Fruit fly (Drosophila melanogaster): ENCODE results near the gene CG5854.

The CG5854 gene

dm6 chr3R:23924200-23924599 is 9.5 kb upstream of the CG5854 start, which contains the start of gene Ndc1 (continued):
- no peak for TF ChIP-seq Fer2 (tag; optimal IDR thresholded peaks at IDR 0.05)
- TF ChIP-seq HLH54F (GFP tag; optimal IDR thresholded peaks at IDR 0.05) = no peak
- TF ChIP-seq ash1 (GFP tag; optimal IDR thresholded peaks at IDR 0.05) = no peak
- TF ChIP-seq Bdp1 (GFP tag; optimal IDR thresholded peaks at IDR 0.05) = no peak
- no peak for TF ChIP-seq CG31365 (tag; optimal IDR thresholded peaks at IDR 0.05)
- no peak for TF ChIP-seq Hr78 (GFP tag; optimal IDR thresholded peaks at IDR 0.05)
- no peak for TF ChIP-seq CG17829 (tag; optimal IDR thresholded peaks at IDR 0.05)
- TF ChIP-seq Elba2 (GFP tag; optimal IDR thresholded peaks at IDR 0.05) = no peak
- TF ChIP-seq CG11085 (GFP tag; IDR thresholded peaks at IDR 0.05) = no peak
- peak; percentile 79 for TF ChIP-seq CG9797 (GFP tag; optimal IDR thresholded peaks at IDR 0.05)
- no peak for TF ChIP-seq CG6254 (GFP tag; optimal IDR thresholded peaks at IDR 0.05)
- TF ChIP-seq CG2889 (GFP tag; IDR thresholded peaks at IDR 0.05) = no peak
- no peak for TF ChIP-seq CG1024 (GFP tag; IDR thresholded peaks at IDR 0.05)
- no peak for TF ChIP-seq Trl (optimal IDR thresholded peaks at IDR 0.05)
- TF ChIP-seq Trl (GFP tag; optimal IDR thresholded peaks at IDR 0.05) = no peak
- no peak for TF ChIP-seq CHES-1-like (GFP tag; optimal IDR thresholded peaks at IDR 0.05)
- TF ChIP-seq knrl (GFP tag; IDR thresholded peaks at IDR 0.05; ENCODE audit: partially characterized antibody) = no peak
- no peak for TF ChIP-seq vfl (GFP tag; optimal IDR thresholded peaks at IDR 0.05)
- TF ChIP-seq ap (GFP tag; IDR thresholded peaks at IDR 0.05) = no peak
- no peak for TF ChIP-seq scrt (GFP tag; optimal IDR thresholded peaks at IDR 0.05)
- no peak for TF ChIP-seq Hr51 (GFP tag; optimal IDR thresholded peaks at IDR 0.05)
- no peak for TF ChIP-seq Med (GFP tag)
- no peak for TF ChIP-seq klu (GFP tag; IDR thresholded peaks at IDR 0.05)
- TF ChIP-seq corto (GFP tag; optimal IDR thresholded peaks at IDR 0.05) = no peak
- TF ChIP-seq crol (GFP tag; IDR thresholded peaks at IDR 0.05) = no peak
- TF ChIP-seq ci (GFP tag; IDR thresholded peaks at IDR 0.05) = no peak
- no peak for TF ChIP-seq jigr1 (GFP tag; IDR thresholded peaks at IDR 0.05)
- no peak for TF ChIP-seq sisA (GFP tag; IDR thresholded peaks at IDR 0.05)
- peak; percentile 16; the same call in 1 of the 2 replicates for TF ChIP-seq sna (GFP tag; IDR thresholded peaks at IDR 0.05; ENCODE audit: partially characterized antibody)
- TF ChIP-seq hbn (GFP tag; IDR thresholded peaks at IDR 0.05; ENCODE audit: partially characterized antibody) = peak; percentile 36; the same call in 1 of the 2 replicates
- no peak for TF ChIP-seq jing (GFP tag; optimal IDR thresholded peaks at IDR 0.05)
- TF ChIP-seq CG6854 (GFP tag; optimal IDR thresholded peaks at IDR 0.05) = no peak
- TF ChIP-seq CG3407 (GFP tag; optimal IDR thresholded peaks at IDR 0.05) = no peak
- peak; percentile 49 for TF ChIP-seq BEAF-32 (GFP tag; optimal IDR thresholded peaks at IDR 0.05)
- no peak for TF ChIP-seq seq (GFP tag; IDR thresholded peaks at IDR 0.05)
- TF ChIP-seq ranshi (GFP tag; IDR thresholded peaks at IDR 0.05) = no peak
- TF ChIP-seq CG4617 (GFP tag; optimal IDR thresholded peaks at IDR 0.05; ENCODE audit: borderline replicate concordance) = no peak
- TF ChIP-seq pnt (GFP tag; optimal IDR thresholded peaks at IDR 0.05) = no peak
- TF ChIP-seq HmgZ (tag; optimal IDR thresholded peaks at IDR 0.05) = no peak
- peak; percentile 72 for TF ChIP-seq CG13287 (GFP tag; IDR thresholded peaks at IDR 0.05; ENCODE audit: partially characterized antibody)
- TF ChIP-seq CG7839 (tag; optimal IDR thresholded peaks at IDR 0.05) = no peak
- no peak for TF ChIP-seq GATAe (GFP tag; conservative IDR thresholded peaks at IDR 0.05)
- TF ChIP-seq HmgD (GFP tag; optimal IDR thresholded peaks at IDR 0.05) = no peak
- TF ChIP-seq CG7963 (GFP tag; IDR thresholded peaks at IDR 0.05; ENCODE audit: partially characterized antibody) = no peak
- peak; percentile 71 for TF ChIP-seq Dref (GFP tag; IDR thresholded peaks at IDR 0.05)
- TF ChIP-seq fru (optimal IDR thresholded peaks at IDR 0.05) = no peak
- no peak for TF ChIP-seq lab (GFP tag; optimal IDR thresholded peaks at IDR 0.05)
- TF ChIP-seq Ssrp (tag; optimal IDR thresholded peaks at IDR 0.05) = no peak
- TF ChIP-seq wek (GFP tag; optimal IDR thresholded peaks at IDR 0.05) = peak; percentile 95
- no peak for TF ChIP-seq pros (GFP tag; optimal IDR thresholded peaks at IDR 0.05)
- no peak for TF ChIP-seq D19A (tag; optimal IDR thresholded peaks at IDR 0.05)
- no peak for TF ChIP-seq sr (GFP tag; IDR thresholded peaks at IDR 0.05)
